Fruit fly (Drosophila melanogaster) whole organism, adult: ENCODE measurements around the gene MESR6.

Experiments used
- CG11617 ChIP-seq: fragments of 200-800 bp; sonication (Bioruptor generic); optimal IDR thresholded peaks from 2 replicates; lab custom pipeline; 2017; ENCODE audit warnings: mild to moderate bottlenecking, missing biosample characterization, missing genetic modification reagents, missing genetic modification characterization
- CG12768 ChIP-seq: fragments of 200-800 bp; sonication (Bioruptor generic); optimal IDR thresholded peaks from 2 replicates; lab custom pipeline; 2017; ENCODE audit warnings: missing biosample characterization, missing genetic modification characterization, mild to moderate bottlenecking, moderate library complexity, missing genetic modification reagents
- CG1620 ChIP-seq: fragments of 200-800 bp; sonication (Bioruptor generic); optimal IDR thresholded peaks from 2 replicates; lab custom pipeline; 2016; ENCODE audit warnings: missing biosample characterization, missing genetic modification characterization
- CG33017 ChIP-seq: fragments of 200-800 bp; sonication (Bioruptor generic); optimal IDR thresholded peaks from 2 replicates; lab custom pipeline; 2018; ENCODE audit warnings: missing biosample characterization, mild to moderate bottlenecking, missing genetic modification characterization, moderate library complexity
- Clk ChIP-seq: fragments of 200-800 bp; sonication (Bioruptor generic); optimal IDR thresholded peaks from 2 replicates; lab custom pipeline; 2017; ENCODE audit warnings: missing biosample characterization, missing genetic modification characterization
- Crg-1 ChIP-seq: fragments of 200-800 bp; sonication (Bioruptor generic); optimal IDR thresholded peaks from 2 replicates; lab custom pipeline; 2016; ENCODE audit warnings: missing biosample characterization, missing genetic modification characterization
- Hr96 ChIP-seq: fragments of 200-800 bp; sonication (Bioruptor generic); optimal IDR thresholded peaks from 2 replicates; lab custom pipeline; 2016; ENCODE audit warnings: missing biosample characterization, missing genetic modification characterization
- bab1 ChIP-seq: fragments of 200-800 bp; sonication (Bioruptor generic); optimal IDR thresholded peaks from 3 replicates; lab custom pipeline; 2019; ENCODE audit warnings: missing biosample characterization, mild to moderate bottlenecking, missing genetic modification characterization, moderate library complexity
- kay ChIP-seq: fragments of 200-800 bp; sonication (Bioruptor generic); peaks from one replicate; lab custom pipeline; 2016; ENCODE audit warnings: missing biosample characterization, missing genetic modification characterization, borderline replicate concordance
- ovo ChIP-seq: fragments of 200-800 bp; sonication (Bioruptor generic); optimal IDR thresholded peaks from 2 replicates; lab custom pipeline; 2016; ENCODE audit warnings: missing biosample characterization, missing genetic modification characterization
- pad ChIP-seq: fragments of 200-800 bp; sonication (Bioruptor generic); optimal IDR thresholded peaks from 3 replicates; lab custom pipeline; 2017; ENCODE audit warnings: missing biosample characterization, missing genetic modification characterization, mild to moderate bottlenecking, moderate library complexity, missing genetic modification reagents
- toe ChIP-seq: fragments of 200-800 bp; sonication (Bioruptor generic); optimal IDR thresholded peaks from 2 replicates; lab custom pipeline; 2016; ENCODE audit warnings: missing biosample characterization, missing genetic modification characterization

- TF ChIP-seq toe (GFP tag; lab: Kevin White, UChicago) (no peak), CG33017 (tag; lab: Kevin White, UChicago) (no peak), pad (GFP tag; lab: Kevin White, UChicago) (no peak), CG12768 (no peak), Clk (GFP tag; lab: Kevin White, UChicago) (no peak), Hr96 (no peak), Crg-1 (no peak), bab1 (GFP tag; lab: Kevin White, UChicago) (no peak), ovo (GFP tag; lab: Kevin White, UChicago) (no peak), kay (GFP tag; lab: Kevin White, UChicago) (no peak), CG1620 (GFP tag; lab: Kevin White, UChicago) (no peak), CG11617 (no peak)
Observed at dm6 chr3L:19058824-19059223, 33.6 kb upstream of the MESR6 start.
